Worm (Caenorhabditis elegans): ENCODE results near the gene str-165.

ce11 chrV:13845136-13845535 is 14.2 kb downstream of the str-165 start, which contains the start of gene srx-131:
- TF ChIP-seq zim-3 (tag; optimal IDR thresholded peaks at IDR 0.05) (no peak), Y67H2A.10 (GFP tag; conservative IDR thresholded peaks at IDR 0.05) (no peak), attf-6 (GFP tag; IDR thresholded peaks at IDR 0.05) (no peak), xnd-1 (tag; optimal IDR thresholded peaks at IDR 0.05) (no peak), Y56A3A.18 (GFP tag; IDR thresholded peaks at IDR 0.05) (no peak), gei-17 (GFP tag; optimal IDR thresholded peaks at IDR 0.05) (no peak), dpl-1 (GFP tag; optimal IDR thresholded peaks at IDR 0.05) (no peak), F55B11.4 (tag; optimal IDR thresholded peaks at IDR 0.05; ENCODE audit: borderline replicate concordance, insufficient read depth) (no peak), Y53F4B.3 (GFP tag; IDR thresholded peaks at IDR 0.05) (no peak), mcd-1 (GFP tag; IDR thresholded peaks at IDR 0.05) (no peak)
